Fruit fly (Drosophila melanogaster): ENCODE data around the gene Josd.

- TF ChIP-seq Doc3 (GFP tag; IDR thresholded peaks at IDR 0.05; ENCODE audit: partially characterized antibody), result no peak
- TF ChIP-seq CG3163 (GFP tag; optimal IDR thresholded peaks at IDR 0.05), result no peak
- no peak for TF ChIP-seq disco-r (GFP tag; optimal IDR thresholded peaks at IDR 0.05)
- no peak for TF ChIP-seq sens (GFP tag)
- no peak for TF ChIP-seq CG34376 (GFP tag; optimal IDR thresholded peaks at IDR 0.05)
Measured at dm6 chrX:6279629-6280073, 18.7 kb downstream of the Josd start, which contains the start of gene Ubi-p5E.
